Worm (Caenorhabditis elegans) whole organism, late embryonic: Measurements from ENCODE around the gene F43G6.16.

Experiments used
- C08G9.2 ChIP-seq: sonication (generic microtip); optimal IDR thresholded peaks from 2 replicates; lab custom pipeline; 2016; ENCODE audit warnings: mild to moderate bottlenecking, missing genetic modification characterization, moderate library complexity, missing compliant biosample characterization
- C38D4.7 ChIP-seq: fragments of 200-800 bp; sonication (Bioruptor generic); optimal IDR thresholded peaks from 2 replicates; lab custom pipeline; 2018; ENCODE audit warnings: mild to moderate bottlenecking, missing genetic modification characterization, moderate library complexity, missing compliant biosample characterization
- F13H6.1 ChIP-seq: sonication (generic microtip); optimal IDR thresholded peaks from 2 replicates; lab custom pipeline; 2016; ENCODE audit warnings: missing genetic modification characterization, missing compliant biosample characterization
- K09A11.1 ChIP-seq: sonication (generic microtip); optimal IDR thresholded peaks from 2 replicates; lab custom pipeline; 2017; ENCODE audit warnings: antibody characterized with exemption, mild to moderate bottlenecking, missing genetic modification characterization, missing compliant biosample characterization; ENCODE audit not compliant: insufficient read depth
- T23F11.4 ChIP-seq: fragments of 200-800 bp; sonication (Bioruptor generic); optimal IDR thresholded peaks from 2 replicates; lab custom pipeline; 2018; ENCODE audit warnings: mild to moderate bottlenecking, missing genetic modification characterization, missing compliant biosample characterization
- ceh-14 ChIP-seq: sonication (generic microtip); optimal IDR thresholded peaks from 2 replicates; lab custom pipeline; 2016; ENCODE audit warnings: missing genotype, missing genetic modification characterization, missing compliant biosample characterization
- ceh-18 ChIP-seq: sonication (generic microtip); optimal IDR thresholded peaks from 2 replicates; lab custom pipeline; 2016; ENCODE audit warnings: missing genetic modification characterization, missing compliant biosample characterization
- ceh-19 ChIP-seq: fragments of 200-800 bp; sonication (Bioruptor generic); optimal IDR thresholded peaks from 2 replicates; lab custom pipeline; 2018; ENCODE audit warnings: mild to moderate bottlenecking, missing genetic modification characterization, missing compliant biosample characterization
- ceh-2 ChIP-seq: sonication (generic microtip); optimal IDR thresholded peaks from 2 replicates; lab custom pipeline; 2016; ENCODE audit warnings: missing genotype, missing genetic modification characterization, missing compliant biosample characterization
- ceh-24 ChIP-seq: sonication (generic microtip); optimal IDR thresholded peaks from 2 replicates; lab custom pipeline; 2016; ENCODE audit warnings: mild to moderate bottlenecking, missing genetic modification characterization, missing compliant biosample characterization
- ceh-30 ChIP-seq: fragments of 150-350 bp; optimal IDR thresholded peaks from 2 replicates; lab custom pipeline; 2014; ENCODE audit warnings: missing biosample characterization, missing genetic modification characterization
- ceh-31 ChIP-seq: sonication (generic microtip); optimal IDR thresholded peaks from 2 replicates; lab custom pipeline; 2016; ENCODE audit warnings: missing genetic modification characterization, missing compliant biosample characterization
- ceh-45 ChIP-seq: fragments of 200-800 bp; sonication (Bioruptor generic); IDR thresholded peaks from 2 replicates; pipeline ENCODE4 v1.3.6; 2022; ENCODE audit warnings: missing genetic modification reagents, missing genetic modification characterization, missing compliant biosample characterization
- ceh-48 ChIP-seq: sonication (generic microtip); optimal IDR thresholded peaks from 2 replicates; lab custom pipeline; 2016; ENCODE audit warnings: missing genetic modification characterization, inconsistent platforms, missing compliant biosample characterization
- ceh-6 ChIP-seq: fragments of 200-800 bp; sonication (Bioruptor generic); optimal IDR thresholded peaks from 2 replicates; lab custom pipeline; 2018; ENCODE audit warnings: mild to moderate bottlenecking, missing genetic modification characterization, missing compliant biosample characterization
- ceh-9 ChIP-seq: sonication (generic microtip); optimal IDR thresholded peaks from 2 replicates; lab custom pipeline; 2016; ENCODE audit warnings: mild to moderate bottlenecking, missing genetic modification characterization, inconsistent platforms, missing compliant biosample characterization
- che-1 ChIP-seq: sonication (generic microtip); optimal IDR thresholded peaks from 2 replicates; lab custom pipeline; 2016; ENCODE audit warnings: mild to moderate bottlenecking, missing genetic modification characterization, missing compliant biosample characterization
- dve-1 ChIP-seq: sonication (generic microtip); optimal IDR thresholded peaks from 2 replicates; lab custom pipeline; 2017; ENCODE audit warnings: antibody characterized with exemption, mild to moderate bottlenecking, missing genetic modification characterization, missing compliant biosample characterization
- elt-2 ChIP-seq: sonication (generic microtip); optimal IDR thresholded peaks from 2 replicates; lab custom pipeline; 2016; ENCODE audit warnings: missing genetic modification reagents, missing genetic modification characterization, missing compliant biosample characterization
- elt-4 ChIP-seq: sonication (generic microtip); optimal IDR thresholded peaks from 2 replicates; lab custom pipeline; 2016; ENCODE audit warnings: missing genetic modification characterization, missing compliant biosample characterization
- ets-4 ChIP-seq: sonication (generic microtip); optimal IDR thresholded peaks from 2 replicates; lab custom pipeline; 2016; ENCODE audit warnings: missing genetic modification characterization, missing compliant biosample characterization
- fkh-6 ChIP-seq: sonication (generic microtip); optimal IDR thresholded peaks from 2 replicates; lab custom pipeline; 2016; ENCODE audit warnings: missing genetic modification characterization, missing compliant biosample characterization
- hlh-13 ChIP-seq: fragments of 200-800 bp; sonication (Bioruptor generic); optimal IDR thresholded peaks from 2 replicates; lab custom pipeline; 2018; ENCODE audit warnings: mild to moderate bottlenecking, missing genetic modification characterization, missing compliant biosample characterization
- hlh-15 ChIP-seq: sonication (generic microtip); optimal IDR thresholded peaks from 2 replicates; lab custom pipeline; 2016; ENCODE audit warnings: missing genetic modification characterization, missing compliant biosample characterization
- hlh-30 ChIP-seq: sonication (generic microtip); optimal IDR thresholded peaks from 2 replicates; lab custom pipeline; 2017; ENCODE audit warnings: antibody characterized with exemption, missing genetic modification characterization, missing compliant biosample characterization; ENCODE audit not compliant: insufficient read depth
- hlh-8 ChIP-seq: sonication (generic microtip); optimal IDR thresholded peaks from 2 replicates; lab custom pipeline; 2016; ENCODE audit warnings: missing genotype, missing genetic modification characterization, missing compliant biosample characterization
- lim-6 ChIP-seq: sonication (generic microtip); optimal IDR thresholded peaks from 2 replicates; lab custom pipeline; 2016; ENCODE audit warnings: missing genetic modification characterization, missing compliant biosample characterization
- lin-11 ChIP-seq: fragments of 200-800 bp; sonication (Bioruptor generic); optimal IDR thresholded peaks from 2 replicates; lab custom pipeline; 2018; ENCODE audit warnings: mild to moderate bottlenecking, missing genetic modification characterization, missing compliant biosample characterization
- mec-3 ChIP-seq: sonication (generic microtip); optimal IDR thresholded peaks from 2 replicates; lab custom pipeline; 2016; ENCODE audit warnings: borderline replicate concordance, missing genetic modification characterization, missing compliant biosample characterization
- nfya-1 ChIP-seq: sonication (generic microtip); optimal IDR thresholded peaks from 2 replicates; lab custom pipeline; 2017; ENCODE audit warnings: missing genetic modification characterization, mild to moderate bottlenecking, missing compliant biosample characterization, antibody characterized with exemption, moderate library complexity
- pag-3 ChIP-seq: sonication (generic microtip); optimal IDR thresholded peaks from 2 replicates; lab custom pipeline; 2016; ENCODE audit warnings: missing compliant biosample characterization, missing genetic modification characterization, borderline replicate concordance
- pat-9 ChIP-seq: fragments of 200-800 bp; sonication (Bioruptor generic); optimal IDR thresholded peaks from 2 replicates; lab custom pipeline; 2018; ENCODE audit warnings: mild to moderate bottlenecking, missing genetic modification characterization, moderate library complexity, missing compliant biosample characterization
- pax-1 ChIP-seq: fragments of 150-350 bp; optimal IDR thresholded peaks from 2 replicates; lab custom pipeline; 2014; ENCODE audit warnings: missing biosample characterization, missing genetic modification characterization
- pha-4 ChIP-seq: fragments of 150-350 bp; optimal IDR thresholded peaks from 2 replicates; lab custom pipeline; 2018; ENCODE audit warnings: missing biosample characterization, missing genetic modification reagents, missing genetic modification characterization
- ref-2 ChIP-seq: sonication (generic microtip); optimal IDR thresholded peaks from 2 replicates; lab custom pipeline; 2016; ENCODE audit warnings: missing genetic modification characterization, missing compliant biosample characterization
- sdc-2 ChIP-seq: sonication (generic microtip); optimal IDR thresholded peaks from 2 replicates; lab custom pipeline; 2016; ENCODE audit warnings: missing genotype, missing genetic modification characterization, missing compliant biosample characterization
- sox-2 ChIP-seq: fragments of 200-800 bp; sonication (Bioruptor generic); IDR thresholded peaks from 2 replicates; pipeline ENCODE4 v1.3.6; 2022; ENCODE audit warnings: missing genetic modification reagents, missing genetic modification characterization, missing compliant biosample characterization
- syd-9 ChIP-seq: sonication (generic microtip); optimal IDR thresholded peaks from 2 replicates; lab custom pipeline; 2016; ENCODE audit warnings: mild to moderate bottlenecking, missing genetic modification characterization, moderate library complexity, missing compliant biosample characterization
- tbx-2 ChIP-seq: sonication (generic microtip); optimal IDR thresholded peaks from 2 replicates; lab custom pipeline; 2016; ENCODE audit warnings: missing genetic modification characterization, missing compliant biosample characterization
- tbx-7 ChIP-seq: sonication (generic microtip); optimal IDR thresholded peaks from 2 replicates; lab custom pipeline; 2016; ENCODE audit warnings: missing genotype, missing genetic modification characterization, missing compliant biosample characterization
- ttx-3 ChIP-seq: sonication (generic microtip); optimal IDR thresholded peaks from 2 replicates; lab custom pipeline; 2016; ENCODE audit warnings: missing genetic modification reagents, missing genetic modification characterization, missing compliant biosample characterization
- unc-3 ChIP-seq, 2 experiments: fragments of 200-800 bp in 1 of 2; sonication (Bioruptor generic) in 1 of 2; sonication (generic microtip) in 1 of 2; conservative IDR thresholded peaks in 1 of 2; optimal IDR thresholded peaks in 1 of 2; 2 replicates each; pipeline versions ENCODE4 v1.3.6 to Lab custom; 2016 to 2022; ENCODE audit warnings: missing compliant biosample characterization in 2 of 2, missing genetic modification characterization in 2 of 2, missing genetic modification reagents in 1 of 2
- unc-42 ChIP-seq: sonication (generic microtip); optimal IDR thresholded peaks from 2 replicates; lab custom pipeline; 2016; ENCODE audit warnings: missing genotype, missing genetic modification characterization, missing compliant biosample characterization
- unc-55 ChIP-seq: sonication (generic microtip); optimal IDR thresholded peaks from 2 replicates; lab custom pipeline; 2017; ENCODE audit warnings: missing biosample characterization, missing genetic modification reagents, missing genetic modification characterization

The F43G6.16 gene

DNA sequence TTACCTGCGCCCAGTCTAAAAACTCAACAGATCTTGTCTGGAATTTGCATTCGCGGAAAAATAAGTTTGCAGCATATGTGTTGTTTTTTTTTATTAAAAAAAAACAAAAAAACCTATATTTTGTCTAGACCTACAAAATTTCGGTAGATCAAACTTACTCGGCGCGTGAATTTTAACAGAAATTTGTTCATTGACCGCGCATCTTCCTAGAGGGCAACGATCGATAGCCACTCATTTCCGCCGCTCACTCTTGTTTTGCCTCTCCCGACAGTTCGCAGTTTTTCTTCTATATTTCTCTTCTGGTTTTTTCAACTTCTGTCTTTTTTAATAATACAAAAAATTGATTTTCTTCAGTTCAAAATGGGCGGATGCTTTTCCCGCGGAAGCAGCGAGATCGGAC is 28.0 kb upstream of the F43G6.16 start, which contains the start of gene F43G6.7:
F43G6.7 (plus strand) TSS at position 355 of the 400 bp plus-strand sequence.
- TF ChIP-seq hlh-8 (tag; lab: Kevin White, UChicago) (no peak), ceh-9 (tag; lab: Kevin White, UChicago) (no peak), ceh-31 (tag; lab: Kevin White, UChicago) (no peak), mec-3 (tag; lab: Kevin White, UChicago) (no peak), pag-3 (no peak), unc-42 (tag; lab: Kevin White, UChicago) (no peak), ceh-30 (tag; lab: Kevin White, UChicago) (no peak), fkh-6 (tag; lab: Kevin White, UChicago) (no peak), ceh-24 (no peak)

DNA sequence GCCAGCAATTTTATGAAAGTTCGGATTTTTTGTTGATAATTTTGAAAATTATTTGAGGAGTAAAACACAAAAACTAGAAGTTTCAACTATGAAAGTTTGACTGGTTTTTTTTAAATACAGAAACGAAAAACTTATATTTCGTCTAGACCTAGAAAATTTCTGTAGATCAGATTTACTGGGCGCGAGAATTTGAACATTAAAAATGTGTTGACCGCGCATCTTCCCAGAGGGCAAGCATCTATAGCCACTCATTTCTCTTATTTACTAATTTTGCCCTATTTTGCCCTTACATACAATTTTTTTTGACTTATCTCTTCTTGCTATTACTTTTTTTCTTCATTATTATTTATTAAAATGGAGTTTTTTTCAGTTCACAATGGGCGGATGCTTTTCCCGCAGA is 26.5 kb upstream of the F43G6.16 start, which contains the start of gene F43G6.10:
F43G6.10 (plus strand) TSS at position 371 of the 400 bp plus-strand sequence.
- TF ChIP-seq tbx-7 (no peak), ref-2 (tag; lab: Kevin White, UChicago) (no peak), che-1 (no peak), unc-3 (GFP tag; conservative IDR thresholded peaks at IDR 0.05; lab: Robert Waterston, UW) (no peak), unc-3 (tag; optimal IDR thresholded peaks at IDR 0.05; lab: Kevin White, UChicago) (no peak), ceh-48 (tag; lab: Kevin White, UChicago) (no peak), C38D4.7 (GFP tag; lab: Kevin White, UChicago) (no peak), sdc-2 (no peak), elt-4 (tag; lab: Kevin White, UChicago) (no peak), ceh-45 (GFP tag; lab: Robert Waterston, UW) (no peak), dve-1 (no peak), T23F11.4 (GFP tag; lab: Kevin White, UChicago) (no peak), tbx-2 (tag; lab: Kevin White, UChicago) (no peak), lim-6 (tag; lab: Kevin White, UChicago) (no peak), C08G9.2 (tag; lab: Kevin White, UChicago) (no peak), ets-4 (tag; lab: Kevin White, UChicago) (no peak), hlh-30 (no peak), lin-11 (tag; lab: Kevin White, UChicago) (no peak), nfya-1 (no peak)
- TF ChIP-seq, all 69 proteins: peak for 0

DNA sequence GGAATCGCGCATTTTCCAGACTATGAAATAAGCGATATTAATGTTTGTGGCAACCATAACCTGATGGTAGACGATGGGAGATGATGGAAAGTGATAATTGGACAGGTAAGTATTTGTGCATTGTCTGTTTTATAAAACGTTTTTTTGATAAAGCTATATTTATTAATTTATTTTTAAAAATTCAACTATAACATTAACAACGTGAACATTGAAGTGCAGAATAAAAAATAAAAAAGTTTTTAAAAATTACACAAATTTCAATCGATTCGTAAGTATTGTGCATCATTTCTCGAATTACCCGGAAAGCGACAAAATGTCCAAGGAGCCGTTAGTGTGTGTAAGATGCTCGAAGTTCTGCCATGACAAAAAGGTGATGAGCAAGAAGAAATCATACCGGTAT is 23.8 kb upstream of the F43G6.16 start, which contains the start of gene jmjd-1.1:
jmjd-1.1 (plus strand) TSS at position 301 of the 400 bp plus-strand sequence.
- TF ChIP-seq pha-4 (tag; lab: Kevin White, UChicago) (no peak), pat-9 (tag; lab: Kevin White, UChicago) (no peak), fkh-6 (tag; lab: Kevin White, UChicago) (no peak)
- TF ChIP-seq, all 69 proteins: peak for 0

DNA sequence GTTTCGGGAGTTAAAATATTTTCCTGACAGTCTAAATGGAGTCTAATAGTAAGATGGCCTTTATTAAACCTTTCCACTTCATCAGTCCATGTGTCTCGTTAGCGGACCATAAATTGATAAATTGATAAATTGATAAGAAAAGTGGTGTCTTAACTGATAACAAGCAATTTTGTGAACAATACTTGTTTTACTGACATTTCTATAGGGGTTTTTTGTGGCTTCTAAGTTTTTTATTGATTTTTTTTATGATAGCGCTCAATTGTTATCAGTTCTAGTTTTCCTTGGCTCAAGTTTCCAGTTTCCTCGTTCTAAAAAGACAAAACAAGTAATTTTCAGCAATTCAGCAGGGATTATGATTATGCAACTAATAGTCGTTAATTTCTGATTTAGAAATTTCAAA is 20.0 kb upstream of the F43G6.16 start, which contains the start of gene F43G6.17:
F43G6.17 (plus strand) TSS at position 301 of the 400 bp plus-strand sequence.
- no peak for TF ChIP-seq pha-4 (tag; lab: Kevin White, UChicago)
- TF ChIP-seq F13H6.1 (tag; lab: Kevin White, UChicago) = no peak
- peak; percentile 57 for TF ChIP-seq elt-2 (tag; lab: Kevin White, UChicago)

DNA sequence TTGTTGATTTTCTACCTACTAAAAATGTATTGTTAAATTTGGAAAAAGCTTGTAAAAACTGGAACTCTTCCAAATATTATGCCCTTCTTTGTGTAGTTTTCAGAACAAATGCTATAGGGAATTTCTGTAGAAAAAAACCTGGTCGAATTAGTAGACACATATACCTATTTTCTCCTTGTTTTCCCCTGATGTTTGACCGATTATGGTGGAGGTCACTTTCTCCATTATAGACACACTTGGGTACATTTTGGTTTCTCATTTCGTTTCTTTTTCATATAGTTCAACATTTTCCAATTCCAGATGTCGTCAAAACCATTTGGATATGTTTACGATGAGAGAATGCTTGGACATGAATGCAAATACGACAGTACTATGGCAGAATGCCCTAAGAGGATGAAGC is 16.3 kb upstream of the F43G6.16 start, which contains the start of gene hda-5:
hda-5 (plus strand) TSS at position 301 of the 400 bp plus-strand sequence.
- TF ChIP-seq ceh-31 (tag; lab: Kevin White, UChicago) = no peak
- TF ChIP-seq ceh-14 = no peak
- TF ChIP-seq hlh-15 (tag; lab: Kevin White, UChicago) = no peak
- TF ChIP-seq ttx-3 (tag; lab: Kevin White, UChicago) = no peak
- no peak for TF ChIP-seq pag-3
- no peak for TF ChIP-seq ceh-18 (tag; lab: Kevin White, UChicago)
- TF ChIP-seq unc-55 (GFP tag; lab: Kevin White, UChicago) = no peak
- TF ChIP-seq syd-9 (tag; lab: Kevin White, UChicago) = no peak
- no peak for TF ChIP-seq ceh-6 (GFP tag; lab: Kevin White, UChicago)
- no peak for TF ChIP-seq nfya-1
- TF ChIP-seq ceh-2 (tag; lab: Kevin White, UChicago) = no peak
- TF ChIP-seq K09A11.1 (tag; lab: Kevin White, UChicago) = no peak
- TF ChIP-seq pha-4 (tag; lab: Kevin White, UChicago) = no peak
- TF ChIP-seq pax-1 (tag; lab: Kevin White, UChicago) = no peak
- no peak for TF ChIP-seq hlh-30
- no peak for TF ChIP-seq sox-2 (GFP tag; lab: Robert Waterston, UW)
- TF ChIP-seq hlh-13 = no peak
- no peak for TF ChIP-seq ceh-19 (GFP tag; lab: Kevin White, UChicago)
- no peak for TF ChIP-seq ceh-45 (GFP tag; lab: Robert Waterston, UW)
